Fruit fly (Drosophila melanogaster): ENCODE measurements around the gene Dbct.
A peak's percentile ranks its signal among the peaks of the same experiment; 100 is the strongest.

Dbct gene

dm6 chrX:15066374-15067057 lies 19.4 kb upstream of the Dbct start, which contains the start of the genes opm and dob (continued):
- TF ChIP-seq dmrt11E (tag; optimal IDR thresholded peaks at IDR 0.05) (peak; percentile 24), CG3281 (GFP tag; optimal IDR thresholded peaks at IDR 0.05) (no peak), prd (optimal IDR thresholded peaks at IDR 0.05) (no peak), prd (GFP tag; IDR thresholded peaks at IDR 0.05) (0 out of 3 replicates have a peak, but pooled peaks have one; percentile 4), jing (GFP tag; optimal IDR thresholded peaks at IDR 0.05) (no peak), CG5245 (GFP tag; optimal IDR thresholded peaks at IDR 0.05) (no peak), CG6654 (GFP tag; optimal IDR thresholded peaks at IDR 0.05) (no peak), aop (GFP tag; IDR thresholded peaks at IDR 0.05) (no peak), CG9215 (GFP tag; IDR thresholded peaks at IDR 0.05) (no peak), CG11456 (GFP tag; IDR thresholded peaks at IDR 0.05) (no peak), ttk (GFP tag; IDR thresholded peaks at IDR 0.05) (no peak), Bdp1 (GFP tag; optimal IDR thresholded peaks at IDR 0.05) (no peak), hkb (optimal IDR thresholded peaks at IDR 0.05) (no peak), hkb (GFP tag; IDR thresholded peaks at IDR 0.05) (no peak), Doc2 (GFP tag; IDR thresholded peaks at IDR 0.05) (no peak), crp (GFP tag; optimal IDR thresholded peaks at IDR 0.05) (peak in 1 of 2 experiments; percentile 66), dmrt99B (tag; optimal IDR thresholded peaks at IDR 0.05) (no peak), gcm (GFP tag; optimal IDR thresholded peaks at IDR 0.05) (no peak), CG1832 (GFP tag; optimal IDR thresholded peaks at IDR 0.05) (no peak), CG31441 (GFP tag; IDR thresholded peaks at IDR 0.05) (peak; percentile 35; the same call in 1 of the 2 replicates), CG4404 (GFP tag; IDR thresholded peaks at IDR 0.05) (no peak), Hr39 (optimal IDR thresholded peaks at IDR 0.05) (no peak), her (GFP tag; optimal IDR thresholded peaks at IDR 0.05) (no peak), CG8359 (GFP tag; optimal IDR thresholded peaks at IDR 0.05; ENCODE audit: borderline replicate concordance) (no peak), Awh (GFP tag; IDR thresholded peaks at IDR 0.05) (no peak), Eip74EF (GFP tag; optimal IDR thresholded peaks at IDR 0.05) (no peak), Ptx1 (GFP tag; IDR thresholded peaks at IDR 0.05) (no peak), Gsc (GFP tag; IDR thresholded peaks at IDR 0.05) (no peak), emc (GFP tag; optimal IDR thresholded peaks at IDR 0.05) (no peak), CG6272 (GFP tag; IDR thresholded peaks at IDR 0.05) (no peak), Stat92E (GFP tag; optimal IDR thresholded peaks at IDR 0.05) (no peak), CG10565 (GFP tag; optimal IDR thresholded peaks at IDR 0.05) (no peak), CG15479 (GFP tag; optimal IDR thresholded peaks at IDR 0.05) (no peak), CG9797 (GFP tag; optimal IDR thresholded peaks at IDR 0.05) (peak; percentile 67), z (GFP tag; IDR thresholded peaks at IDR 0.05) (no peak), grau (tag; optimal IDR thresholded peaks at IDR 0.05) (peak; percentile 54), CG8765 (GFP tag; IDR thresholded peaks at IDR 0.05) (no peak), CG14441 (GFP tag; IDR thresholded peaks at IDR 0.05) (no peak), nau (GFP tag; optimal IDR thresholded peaks at IDR 0.05) (no peak), CG6854 (GFP tag; optimal IDR thresholded peaks at IDR 0.05) (no peak), kay (GFP tag; optimal IDR thresholded peaks at IDR 0.05) (no peak), CG3995 (GFP tag; optimal IDR thresholded peaks at IDR 0.05) (no peak), CG11695 (GFP tag; IDR thresholded peaks at IDR 0.05) (no peak), HLH4C (GFP tag; IDR thresholded peaks at IDR 0.05; ENCODE audit: partially characterized antibody) (no peak), CG12219 (GFP tag; optimal IDR thresholded peaks at IDR 0.05) (no peak), bab2 (GFP tag; optimal IDR thresholded peaks at IDR 0.05) (peak; percentile 15), CG2120 (GFP tag; optimal IDR thresholded peaks at IDR 0.05) (peak; percentile 32), CG3838 (GFP tag; optimal IDR thresholded peaks at IDR 0.05) (no peak), MBD-R2 (GFP tag; IDR thresholded peaks at IDR 0.05) (peak; percentile 40; the same call in 1 of the 2 replicates), CG8924 (tag; optimal IDR thresholded peaks at IDR 0.05) (peak; percentile 12), CG7745 (tag; optimal IDR thresholded peaks at IDR 0.05) (no peak)

Measured in whole organism, embryonic.